Worm (Caenorhabditis elegans): ENCODE results near the gene K08C7.7.
"Not testable (repeated sequence)": the region's sequence is repeated elsewhere in the genome, so short reads cannot be mapped to it uniquely, and the experiment has no call there.

DNA sequence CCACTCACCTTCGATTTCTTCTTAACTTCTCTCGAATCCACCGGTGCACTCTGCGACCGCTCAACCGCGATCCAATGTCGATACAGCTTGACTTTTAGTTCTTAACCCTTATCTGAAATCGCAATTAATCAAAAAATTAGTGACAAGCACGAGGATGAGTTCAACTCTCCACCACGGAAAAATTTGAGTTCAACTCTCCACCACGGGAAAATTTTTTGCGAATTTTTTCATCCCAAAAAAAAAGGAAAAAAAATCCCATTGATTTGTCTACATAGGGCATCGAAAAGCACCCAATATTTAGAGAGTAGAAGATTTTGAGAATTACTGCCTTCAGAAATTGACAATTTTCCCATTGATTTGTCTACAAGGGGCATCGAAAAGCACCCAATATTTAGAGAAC, 10.2 kb upstream of the K08C7.7 start, which contains the start of gene glb-19:
- TF ChIP-seq R02D3.7, ztf-4 (tag; optimal IDR thresholded peaks at IDR 0.05): not testable (repeated sequence)
